Worm (Caenorhabditis elegans): ENCODE results near the gene fbxb-82.

ce11 chrIII:120199-120598, 22.8 kb downstream of the fbxb-82 start, which contains the start of gene pals-24:
- no peak for TF ChIP-seq dao-5 (tag; optimal IDR thresholded peaks at IDR 0.05)
- TF ChIP-seq W03F9.2 (tag; optimal IDR thresholded peaks at IDR 0.05): no peak
- TF ChIP-seq him-1 (tag; optimal IDR thresholded peaks at IDR 0.05): no peak

Data from whole organism, L4/young adult.